Worm (Caenorhabditis elegans) whole organism, L4/young adult: ENCODE results near the gene tbc-10.

ENCODE experiments used
- W03F9.2 ChIP-seq: fragments of 150-350 bp; optimal IDR thresholded peaks from 2 replicates; lab custom pipeline; 2014; ENCODE audit warnings: missing biosample characterization, missing genetic modification characterization
- dao-5 ChIP-seq: sonication (generic microtip); optimal IDR thresholded peaks from 2 replicates; lab custom pipeline; 2016; ENCODE audit warnings: missing genotype, missing genetic modification characterization, moderate library complexity, missing compliant biosample characterization
- him-1 ChIP-seq: sonication (generic microtip); optimal IDR thresholded peaks from 2 replicates; lab custom pipeline; 2016; ENCODE audit warnings: missing genotype, missing genetic modification reagents, missing genetic modification characterization, missing compliant biosample characterization

Gene tbc-10

DNA sequence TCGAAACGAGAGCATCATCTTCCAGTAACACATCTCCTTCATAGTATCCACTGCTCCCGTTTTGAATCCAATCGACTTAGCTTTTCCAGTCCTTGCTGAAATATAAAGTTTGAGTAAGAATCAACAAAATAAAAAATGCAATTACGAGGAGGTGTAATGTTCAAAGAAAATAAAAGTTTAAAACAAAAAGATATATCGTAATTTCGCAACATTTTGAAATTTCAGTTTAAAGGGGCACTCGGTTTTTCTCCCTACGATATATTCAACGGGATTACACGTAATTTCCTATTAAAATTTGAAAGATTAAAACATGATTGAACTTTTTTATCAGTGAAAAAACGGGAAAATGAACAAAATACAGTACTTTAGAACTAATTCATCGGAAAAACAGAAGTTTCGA, 33.0 kb downstream of the tbc-10 start, which contains the start of gene Y34F4.3:
Gene Y34F4.3, minus strand, starts transcription at position 101 of the 400 bp plus-strand sequence.
- TF ChIP-seq dao-5 (no peak), him-1 (no peak), W03F9.2 (no peak)

DNA sequence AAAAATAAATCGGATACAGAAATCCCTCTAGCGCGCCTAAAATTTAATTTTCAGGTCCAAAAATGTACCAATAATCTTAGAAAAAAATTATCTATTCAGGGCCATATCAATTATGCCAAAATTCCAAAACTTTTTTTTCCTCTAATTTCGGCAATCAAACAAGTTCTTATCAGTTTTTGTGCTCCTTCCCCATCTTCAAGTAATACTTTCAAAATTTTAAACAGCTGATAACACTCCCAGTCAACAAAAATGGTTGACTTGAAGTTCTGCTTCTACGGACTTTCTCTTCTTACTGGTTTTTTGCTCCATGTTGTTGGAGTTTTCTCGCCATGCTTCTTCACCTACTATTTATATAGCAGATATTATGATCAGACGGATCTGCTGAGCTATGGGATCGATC, 37.7 kb downstream of the tbc-10 start, which contains the start of gene clc-23:
Gene clc-23, plus strand, starts transcription at position 223 of the 400 bp plus-strand sequence.
- TF ChIP-seq W03F9.2 = no peak
- TF ChIP-seq dao-5 = no peak
- no peak for TF ChIP-seq him-1

DNA sequence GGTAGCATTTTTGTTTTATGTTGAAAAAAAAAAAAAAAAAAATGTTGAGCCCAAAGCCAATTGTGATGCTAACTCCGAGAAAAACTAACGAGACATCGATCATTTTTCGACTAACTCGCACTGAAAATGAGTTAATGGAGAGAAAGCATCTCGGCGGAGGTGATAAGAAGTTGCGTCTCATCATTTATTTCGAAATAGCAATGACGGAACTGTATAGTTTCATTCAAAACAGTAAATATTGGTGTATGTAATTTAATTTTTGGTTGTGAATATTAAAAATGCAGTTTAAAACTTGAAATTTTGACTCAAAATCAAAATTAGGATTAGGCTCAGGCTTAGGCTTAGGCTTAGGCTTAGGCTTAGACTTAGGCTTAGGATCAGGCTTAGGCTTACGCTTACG, 43.2 kb downstream of the tbc-10 start, which contains the start of gene clc-25:
Gene clc-25, minus strand, starts transcription at position 101 of the 400 bp plus-strand sequence.
- TF ChIP-seq dao-5 = no peak
- no peak for TF ChIP-seq W03F9.2
- no peak for TF ChIP-seq him-1

- TF ChIP-seq him-1 (no peak), dao-5 (no peak), W03F9.2 (no peak)
Observed at ce11 chrIII:1028233-1028632, 45.2 kb downstream of the tbc-10 start.

DNA sequence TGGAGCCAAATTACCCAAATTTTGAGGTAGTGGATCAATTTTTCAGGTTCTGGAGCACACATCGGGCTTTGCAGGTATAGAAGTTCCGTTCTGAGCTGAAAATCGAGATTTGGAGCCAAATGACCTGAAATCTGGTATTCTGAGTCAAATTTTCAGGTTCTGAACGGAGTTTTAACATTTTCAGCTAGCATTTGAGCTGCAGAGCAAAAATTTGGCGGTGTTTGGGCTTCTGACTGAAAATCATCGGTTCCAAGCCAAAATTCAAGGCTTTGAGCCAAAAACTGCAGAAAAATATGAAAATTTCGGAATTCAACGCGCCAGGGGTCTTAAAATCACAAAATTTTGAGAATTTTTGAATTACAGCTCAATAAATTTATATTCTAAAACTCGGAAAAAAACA, 47.9 kb downstream of the tbc-10 start, which contains the start of the genes clc-26 and E_BE45912.2:
Gene clc-26, minus strand, starts transcription at position 101 of the 400 bp plus-strand sequence.
Gene E_BE45912.2, minus strand, starts transcription at position 139 of the 400 bp plus-strand sequence.
- no peak for TF ChIP-seq him-1
- no peak for TF ChIP-seq dao-5

DNA sequence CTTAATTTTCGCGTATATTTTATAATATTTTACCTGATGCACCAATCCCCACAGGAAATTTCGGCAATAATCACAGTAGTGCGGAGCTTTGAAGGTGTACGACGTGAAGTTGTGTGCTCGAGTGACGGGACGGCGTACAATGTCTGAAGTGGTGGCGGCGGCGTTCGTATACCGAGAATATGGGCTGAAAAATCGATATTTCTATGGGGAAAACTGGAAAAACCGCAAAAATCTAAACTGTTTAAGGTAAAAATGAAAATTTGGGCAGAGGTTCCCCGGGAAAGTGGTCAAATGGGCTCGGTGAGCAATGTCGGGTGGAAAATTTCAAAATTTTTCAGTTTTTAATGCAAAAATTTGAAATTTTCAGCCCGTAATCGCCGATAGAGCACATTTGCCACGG, 51.8 kb downstream of the tbc-10 start:
- no peak for TF ChIP-seq W03F9.2
- TF ChIP-seq him-1 = no peak
- no peak for TF ChIP-seq dao-5

ce11 chrIII:1037173-1037572, 54.1 kb downstream of the tbc-10 start, which contains the start of the genes chin-1 and BE0003N10.1:
chin-1 (minus strand) TSS chrIII:1037212.
BE0003N10.1 (plus strand) TSS chrIII:1037492.
- TF ChIP-seq dao-5 (no peak), him-1 (no peak), W03F9.2 (peak; percentile 45)
